Fruit fly (Drosophila melanogaster): Measurements from ENCODE around the gene PGRP-SA.
A peak's percentile ranks its signal among the peaks of the same experiment; 100 is the strongest.

The PGRP-SA gene

dm6 chrX:11548701-11549100 lies 12.7 kb upstream of the PGRP-SA start (continued):
- TF ChIP-seq CG14441 (GFP tag; IDR thresholded peaks at IDR 0.05) = no peak
- TF ChIP-seq ewg (GFP tag; optimal IDR thresholded peaks at IDR 0.05) = no peak
- peak; percentile 6 for TF ChIP-seq CHES-1-like (GFP tag; optimal IDR thresholded peaks at IDR 0.05)
- TF ChIP-seq zen2 (GFP tag; IDR thresholded peaks at IDR 0.05; ENCODE audit: partially characterized antibody) = no peak
- no peak for TF ChIP-seq pzg (GFP tag; optimal IDR thresholded peaks at IDR 0.05)
- no peak for TF ChIP-seq sima (GFP tag; optimal IDR thresholded peaks at IDR 0.05)
- peak; percentile 52 for TF ChIP-seq CG8089 (GFP tag; optimal IDR thresholded peaks at IDR 0.05)
- no peak for TF ChIP-seq CG11085 (GFP tag; IDR thresholded peaks at IDR 0.05)
- no peak for TF ChIP-seq toy (GFP tag; IDR thresholded peaks at IDR 0.05)
- TF ChIP-seq CG10959 (GFP tag; IDR thresholded peaks at IDR 0.05) = peak; percentile 31; the same call in 1 of the 2 replicates
- TF ChIP-seq Max (GFP tag; optimal IDR thresholded peaks at IDR 0.05) = peak; percentile 15
- TF ChIP-seq dmrt99B (tag; optimal IDR thresholded peaks at IDR 0.05) = peak; percentile 51
- TF ChIP-seq CG1603 (tag; optimal IDR thresholded peaks at IDR 0.05) = peak; percentile 67
- no peak for TF ChIP-seq HLH54F (GFP tag; optimal IDR thresholded peaks at IDR 0.05)
- no peak for TF ChIP-seq Taf1 (GFP tag; IDR thresholded peaks at IDR 0.05)
- TF ChIP-seq unc-4 (GFP tag; IDR thresholded peaks at IDR 0.05; ENCODE audit: partially characterized antibody) = no peak
- no peak for TF ChIP-seq HmgZ (tag; optimal IDR thresholded peaks at IDR 0.05)
- no peak for TF ChIP-seq CG34422 (GFP tag; IDR thresholded peaks at IDR 0.05)
- TF ChIP-seq fru (optimal IDR thresholded peaks at IDR 0.05) = no peak
- TF ChIP-seq MBD-R2 (GFP tag; IDR thresholded peaks at IDR 0.05) = no peak
- TF ChIP-seq eyg (GFP tag; optimal IDR thresholded peaks at IDR 0.05) = no peak
- peak; percentile 40 to 42 for TF ChIP-seq Pdp1 (GFP tag; optimal IDR thresholded peaks at IDR 0.05)
- TF ChIP-seq Fer3 (tag; optimal IDR thresholded peaks at IDR 0.05) = no peak
- peak; percentile 18 for TF ChIP-seq ind (GFP tag; optimal IDR thresholded peaks at IDR 0.05)
- TF ChIP-seq CG4360 (GFP tag; IDR thresholded peaks at IDR 0.05) = no peak
- peak; percentile 90 for TF ChIP-seq sens (GFP tag)
- peak; percentile 54 for TF ChIP-seq az2 (GFP tag; optimal IDR thresholded peaks at IDR 0.05)
- no peak for TF ChIP-seq exex (tag; optimal IDR thresholded peaks at IDR 0.05)
- no peak for TF ChIP-seq CG17568 (GFP tag; optimal IDR thresholded peaks at IDR 0.05)
- no peak for TF ChIP-seq CG13296 (GFP tag; optimal IDR thresholded peaks at IDR 0.05)
- no peak for TF ChIP-seq mirr (GFP tag; optimal IDR thresholded peaks at IDR 0.05)
- TF ChIP-seq CG18476 (GFP tag; optimal IDR thresholded peaks at IDR 0.05) = peak; percentile 26
- no peak for TF ChIP-seq Nf-YA (GFP tag; IDR thresholded peaks at IDR 0.05)
- TF ChIP-seq fd102C (GFP tag; optimal IDR thresholded peaks at IDR 0.05) = no peak
- no peak for TF ChIP-seq zen (tag; optimal IDR thresholded peaks at IDR 0.05)
- no peak for TF ChIP-seq CTCF (GFP tag; optimal IDR thresholded peaks at IDR 0.05)
- peak; percentile 21; the same call in 1 of the 2 replicates for TF ChIP-seq sisA (GFP tag; IDR thresholded peaks at IDR 0.05)
- TF ChIP-seq Dfd (GFP tag; optimal IDR thresholded peaks at IDR 0.05) = no peak
- TF ChIP-seq C15 (GFP tag; IDR thresholded peaks at IDR 0.05) = no peak
- TF ChIP-seq Sox100B (GFP tag; optimal IDR thresholded peaks at IDR 0.05) = peak; percentile 10
- peak; percentile 55 for TF ChIP-seq tin (GFP tag; optimal IDR thresholded peaks at IDR 0.05)
- no peak for TF ChIP-seq Mes4 (GFP tag; optimal IDR thresholded peaks at IDR 0.05)
- no peak for TF ChIP-seq CG9437 (GFP tag; optimal IDR thresholded peaks at IDR 0.05)
- no peak for TF ChIP-seq CkIIα-i1 (GFP tag; IDR thresholded peaks at IDR 0.05)
- TF ChIP-seq CG42726 (GFP tag; IDR thresholded peaks at IDR 0.05; ENCODE audit: partially characterized antibody) = no peak
- no peak for TF ChIP-seq CG10565 (GFP tag; optimal IDR thresholded peaks at IDR 0.05)
- no peak for TF ChIP-seq CG30431 (GFP tag; optimal IDR thresholded peaks at IDR 0.05)
- TF ChIP-seq BtbVII (GFP tag; optimal IDR thresholded peaks at IDR 0.05) = no peak
- peak; percentile 20; the same call in 1 of the 2 replicates for TF ChIP-seq CG11696 (GFP tag; IDR thresholded peaks at IDR 0.05)
- no peak for TF ChIP-seq al (GFP tag; IDR thresholded peaks at IDR 0.05)
- TF ChIP-seq CG12744 (GFP tag; optimal IDR thresholded peaks at IDR 0.05) = no peak
- TF ChIP-seq CG31388 (GFP tag; optimal IDR thresholded peaks at IDR 0.05) = no peak
- TF ChIP-seq CG10274 (GFP tag; optimal IDR thresholded peaks at IDR 0.05) = no peak
